Worm (Caenorhabditis elegans) whole organism, mixed stage, embryonic: ENCODE data around the gene T02G5.7.

Experiments
- M03D4.4 ChIP-seq: sonication (generic microtip); optimal IDR thresholded peaks from 2 replicates; lab custom pipeline; 2017; ENCODE audit warnings: mild to moderate bottlenecking, missing genetic modification characterization, missing compliant biosample characterization
- bed-3 ChIP-seq: fragments of 200-800 bp; sonication (Bioruptor generic); optimal IDR thresholded peaks from 3 replicates; lab custom pipeline; 2018; ENCODE audit warnings: mild to moderate bottlenecking, missing genetic modification characterization, moderate library complexity, missing compliant biosample characterization
- blmp-1 ChIP-seq: fragments of 150-350 bp; optimal IDR thresholded peaks from 2 replicates; lab custom pipeline; 2014; ENCODE audit warnings: missing biosample characterization, missing genetic modification characterization
- ceh-39 ChIP-seq: fragments of 150-350 bp; optimal IDR thresholded peaks from 2 replicates; lab custom pipeline; 2014; ENCODE audit warnings: missing biosample characterization, missing genetic modification characterization
- ceh-43 ChIP-seq: fragments of 200-800 bp; sonication (Bioruptor generic); optimal IDR thresholded peaks from 2 replicates; lab custom pipeline; 2018; ENCODE audit warnings: mild to moderate bottlenecking, missing genetic modification characterization, moderate library complexity, missing compliant biosample characterization
- ceh-83 ChIP-seq: fragments of 200-800 bp; sonication (Bioruptor generic); optimal IDR thresholded peaks from 2 replicates; lab custom pipeline; 2018; ENCODE audit warnings: mild to moderate bottlenecking, missing genetic modification characterization, missing compliant biosample characterization
- ces-1 ChIP-seq: fragments of 150-350 bp; optimal IDR thresholded peaks from 2 replicates; lab custom pipeline; 2014; ENCODE audit warnings: missing biosample characterization, missing genetic modification reagents, missing genetic modification characterization
- cnd-1 ChIP-seq: fragments of 200-800 bp; sonication (Bioruptor generic); optimal IDR thresholded peaks from 2 replicates; lab custom pipeline; 2018; ENCODE audit warnings: mild to moderate bottlenecking, missing genetic modification characterization, missing compliant biosample characterization
- drap-1 ChIP-seq: fragments of 200-800 bp; sonication (Bioruptor generic); optimal IDR thresholded peaks from 3 replicates; lab custom pipeline; 2018; ENCODE audit warnings: mild to moderate bottlenecking, missing genetic modification characterization, missing compliant biosample characterization
- elt-1 ChIP-seq: sonication (generic microtip); optimal IDR thresholded peaks from 2 replicates; lab custom pipeline; 2017; ENCODE audit warnings: missing genetic modification characterization, mild to moderate bottlenecking, missing compliant biosample characterization, antibody characterized with exemption, moderate library complexity, borderline replicate concordance; ENCODE audit not compliant: insufficient read depth
- elt-3 ChIP-seq: fragments of 150-350 bp; optimal IDR thresholded peaks from 2 replicates; lab custom pipeline; 2014; ENCODE audit warnings: missing biosample characterization, missing genetic modification characterization
- flh-1 ChIP-seq: fragments of 200-800 bp; sonication (Bioruptor generic); optimal IDR thresholded peaks from 2 replicates; lab custom pipeline; 2018; ENCODE audit warnings: mild to moderate bottlenecking, missing genetic modification characterization, moderate library complexity, missing compliant biosample characterization
- ham-2 ChIP-seq: fragments of 200-800 bp; sonication (Bioruptor generic); optimal IDR thresholded peaks from 2 replicates; lab custom pipeline; 2018; ENCODE audit warnings: mild to moderate bottlenecking, missing genetic modification characterization, missing compliant biosample characterization
- hlh-1 ChIP-seq: fragments of 150-350 bp; optimal IDR thresholded peaks from 2 replicates; lab custom pipeline; 2014; ENCODE audit warnings: missing biosample characterization, missing genetic modification reagents, missing genetic modification characterization
- lin-13 ChIP-seq: fragments of 150-350 bp; optimal IDR thresholded peaks from 2 replicates; lab custom pipeline; 2014; ENCODE audit warnings: missing biosample characterization, missing genetic modification characterization
- lin-32 ChIP-seq: fragments of 200-800 bp; sonication (Bioruptor generic); optimal IDR thresholded peaks from 2 replicates; lab custom pipeline; 2018; ENCODE audit warnings: mild to moderate bottlenecking, missing genetic modification characterization, missing compliant biosample characterization
- lsy-2 ChIP-seq: fragments of 150-350 bp; optimal IDR thresholded peaks from 2 replicates; lab custom pipeline; 2014; ENCODE audit warnings: missing biosample characterization, missing genetic modification characterization
- mab-5 ChIP-seq: fragments of 150-350 bp; optimal IDR thresholded peaks from 2 replicates; lab custom pipeline; 2014; ENCODE audit warnings: missing biosample characterization, missing genetic modification characterization
- mep-1 ChIP-seq: fragments of 150-350 bp; optimal IDR thresholded peaks from 2 replicates; lab custom pipeline; 2017; ENCODE audit warnings: missing biosample characterization, missing genetic modification reagents, missing genetic modification characterization, inconsistent platforms
- mls-2 ChIP-seq: sonication (generic microtip); optimal IDR thresholded peaks from 2 replicates; lab custom pipeline; 2016; ENCODE audit warnings: mild to moderate bottlenecking, missing genetic modification characterization, moderate library complexity, missing compliant biosample characterization
- nhr-12 ChIP-seq: fragments of 150-350 bp; optimal IDR thresholded peaks from 2 replicates; lab custom pipeline; 2014; ENCODE audit warnings: missing biosample characterization, missing genetic modification characterization
- nhr-2 ChIP-seq: fragments of 150-350 bp; optimal IDR thresholded peaks from 2 replicates; lab custom pipeline; 2014; ENCODE audit warnings: missing biosample characterization, missing genetic modification characterization
- nhr-237 ChIP-seq: fragments of 150-350 bp; optimal IDR thresholded peaks from 2 replicates; lab custom pipeline; 2014; ENCODE audit warnings: missing biosample characterization, missing genetic modification characterization
- nhr-28 ChIP-seq: fragments of 150-350 bp; optimal IDR thresholded peaks from 2 replicates; lab custom pipeline; 2014; ENCODE audit warnings: missing biosample characterization, missing genetic modification characterization
- nhr-76 ChIP-seq: sonication (generic microtip); optimal IDR thresholded peaks from 2 replicates; lab custom pipeline; 2017; ENCODE audit warnings: missing biosample characterization, missing genetic modification characterization
- pha-4 ChIP-seq: fragments of 150-350 bp; optimal IDR thresholded peaks from 2 replicates; lab custom pipeline; 2018; ENCODE audit warnings: missing biosample characterization, missing genetic modification reagents, missing genetic modification characterization
- sem-2 ChIP-seq: fragments of 200-800 bp; sonication (Bioruptor generic); optimal IDR thresholded peaks from 2 replicates; lab custom pipeline; 2018; ENCODE audit warnings: mild to moderate bottlenecking, missing genetic modification characterization, missing compliant biosample characterization
- snpc-4 ChIP-seq: fragments of 150-350 bp; optimal IDR thresholded peaks from 2 replicates; lab custom pipeline; 2014; ENCODE audit warnings: missing biosample characterization, missing genetic modification characterization
- sptf-1 ChIP-seq: sonication (generic microtip); optimal IDR thresholded peaks from 2 replicates; lab custom pipeline; 2017; ENCODE audit warnings: mild to moderate bottlenecking, missing genetic modification characterization, moderate library complexity, missing compliant biosample characterization
- tbx-8 ChIP-seq: fragments of 200-800 bp; sonication (Bioruptor generic); optimal IDR thresholded peaks from 2 replicates; lab custom pipeline; 2018; ENCODE audit warnings: mild to moderate bottlenecking, missing genetic modification characterization, moderate library complexity, missing compliant biosample characterization
- unc-120 ChIP-seq: sonication (generic microtip); optimal IDR thresholded peaks from 2 replicates; lab custom pipeline; 2017; ENCODE audit warnings: missing genetic modification characterization, missing compliant biosample characterization; ENCODE audit not compliant: poor library complexity, severe bottlenecking
- unc-39 ChIP-seq: fragments of 150-350 bp; optimal IDR thresholded peaks from 2 replicates; lab custom pipeline; 2014; ENCODE audit warnings: missing biosample characterization, missing genetic modification characterization
- unc-62 ChIP-seq: fragments of 150-350 bp; optimal IDR thresholded peaks from 2 replicates; lab custom pipeline; 2014; ENCODE audit warnings: missing biosample characterization, missing genetic modification reagents, missing genetic modification characterization
- zip-8 ChIP-seq: fragments of 150-350 bp; optimal IDR thresholded peaks from 2 replicates; lab custom pipeline; 2014; ENCODE audit warnings: missing biosample characterization, missing genetic modification characterization
- ztf-11 ChIP-seq: fragments of 150-350 bp; optimal IDR thresholded peaks from 2 replicates; lab custom pipeline; 2014; ENCODE audit warnings: missing biosample characterization, missing genetic modification characterization

The T02G5.7 gene

ce11 chrII:7106313-7106712, 30.9 kb downstream of the T02G5.7 start:
- TF ChIP-seq blmp-1 (tag; lab: Kevin White, UChicago) (no peak), unc-39 (tag; lab: Kevin White, UChicago) (no peak), zip-8 (tag; lab: Kevin White, UChicago) (no peak), tbx-8 (GFP tag; lab: Kevin White, UChicago) (no peak), nhr-28 (tag; lab: Kevin White, UChicago) (no peak)
- TF ChIP-seq, all 35 proteins: peak for 0

- TF ChIP-seq blmp-1 (tag; lab: Kevin White, UChicago) (no peak), ztf-11 (no peak), nhr-76 (tag; lab: Kevin White, UChicago) (no peak), lin-13 (tag; lab: Kevin White, UChicago) (no peak), bed-3 (no peak), nhr-28 (tag; lab: Kevin White, UChicago) (no peak), mls-2 (tag; lab: Kevin White, UChicago) (no peak), flh-1 (GFP tag; lab: Kevin White, UChicago) (no peak), hlh-1 (no peak)
Observed at ce11 chrII:7109956-7110355, 34.5 kb downstream of the T02G5.7 start, which contains the start of gene F10E7.9. Gene F10E7.9, minus strand, starts transcription at chrII:7110056.

ce11 chrII:7111012-7111656, 35.7 kb downstream of the T02G5.7 start:
- TF ChIP-seq elt-3 (no peak), cnd-1 (tag; lab: Kevin White, UChicago) (no peak), pha-4 (tag; lab: Kevin White, UChicago) (no peak), ces-1 (GFP tag; lab: Kevin White, UChicago) (peak; percentile 59), blmp-1 (tag; lab: Kevin White, UChicago) (no peak), ceh-43 (GFP tag; lab: Kevin White, UChicago) (no peak), tbx-8 (GFP tag; lab: Kevin White, UChicago) (no peak), nhr-76 (tag; lab: Kevin White, UChicago) (no peak)

- TF ChIP-seq bed-3 (no peak), unc-39 (tag; lab: Kevin White, UChicago) (no peak), lsy-2 (tag; lab: Kevin White, UChicago) (peak; percentile 98), ham-2 (GFP tag; lab: Kevin White, UChicago) (no peak), lin-32 (GFP tag; lab: Kevin White, UChicago) (no peak), mep-1 (tag; lab: Kevin White, UChicago) (peak; percentile 24), cnd-1 (tag; lab: Kevin White, UChicago) (no peak), nhr-28 (tag; lab: Kevin White, UChicago) (no peak), elt-3 (no peak), nhr-2 (no peak), lin-13 (tag; lab: Kevin White, UChicago) (peak; percentile 57), mls-2 (tag; lab: Kevin White, UChicago) (no peak), ces-1 (GFP tag; lab: Kevin White, UChicago) (no peak), hlh-1 (no peak), blmp-1 (tag; lab: Kevin White, UChicago) (no peak), unc-62 (GFP tag; lab: Kevin White, UChicago) (peak; percentile 3), ztf-11 (no peak), elt-1 (no peak), nhr-12 (tag; lab: Kevin White, UChicago) (no peak), drap-1 (GFP tag; lab: Kevin White, UChicago) (no peak), nhr-76 (tag; lab: Kevin White, UChicago) (no peak), ceh-43 (GFP tag; lab: Kevin White, UChicago) (no peak), M03D4.4 (tag; lab: Kevin White, UChicago) (no peak), ceh-83 (peak; percentile 14), mab-5 (tag; lab: Kevin White, UChicago) (no peak), sem-2 (GFP tag; lab: Kevin White, UChicago) (no peak), unc-120 (peak; percentile 22), nhr-237 (tag; lab: Kevin White, UChicago) (peak; percentile 37), zip-8 (tag; lab: Kevin White, UChicago) (no peak), sptf-1 (no peak), flh-1 (GFP tag; lab: Kevin White, UChicago) (no peak), snpc-4 (tag; lab: Kevin White, UChicago) (no peak), tbx-8 (GFP tag; lab: Kevin White, UChicago) (no peak), pha-4 (tag; lab: Kevin White, UChicago) (no peak), ceh-39 (tag; lab: Kevin White, UChicago) (no peak)
Observed at ce11 chrII:7111657-7112049, 36.2 kb downstream of the T02G5.7 start, which contains the start of gene F10E7.5. Gene F10E7.5, plus strand, starts transcription at chrII:7111978.
